Worm (Caenorhabditis elegans) whole organism, L2 larva: ENCODE measurements around the gene smg-4.

Experiments
- F13H6.1 ChIP-seq: sonication (generic microtip); optimal IDR thresholded peaks from 2 replicates; lab custom pipeline; 2016; ENCODE audit warnings: missing genetic modification characterization, missing compliant biosample characterization
- R02D3.7 ChIP-seq: fragments of 150-350 bp; optimal IDR thresholded peaks from 2 replicates; lab custom pipeline; 2014; ENCODE audit warnings: missing biosample characterization, missing genetic modification characterization
- Y55F3AM.14 ChIP-seq: fragments of 200-800 bp; sonication (Bioruptor generic); optimal IDR thresholded peaks from 2 replicates; lab custom pipeline; 2018; ENCODE audit warnings: mild to moderate bottlenecking, missing genetic modification characterization, missing compliant biosample characterization
- ZK546.5 ChIP-seq: sonication (generic microtip); optimal IDR thresholded peaks from 2 replicates; lab custom pipeline; 2017; ENCODE audit warnings: missing biosample characterization, missing genetic modification characterization
- alr-1 ChIP-seq: fragments of 150-350 bp; optimal IDR thresholded peaks from 2 replicates; lab custom pipeline; 2014; ENCODE audit warnings: missing biosample characterization, missing genetic modification characterization
- aly-2 ChIP-seq: fragments of 150-350 bp; optimal IDR thresholded peaks from 2 replicates; lab custom pipeline; 2014; ENCODE audit warnings: missing biosample characterization, missing genetic modification characterization
- ama-1 ChIP-seq: fragments of 150-350 bp; optimal IDR thresholded peaks from 2 replicates; lab custom pipeline; 2018; ENCODE audit warnings: inconsistent platforms
- blmp-1 ChIP-seq: sonication (generic microtip); optimal IDR thresholded peaks from 2 replicates; lab custom pipeline; 2017; ENCODE audit warnings: missing genetic modification characterization, mild to moderate bottlenecking, missing compliant biosample characterization, antibody characterized with exemption, moderate library complexity; ENCODE audit not compliant: insufficient read depth
- ceh-16 ChIP-seq: fragments of 150-350 bp; optimal IDR thresholded peaks from 2 replicates; lab custom pipeline; 2014; ENCODE audit warnings: missing biosample characterization, missing genetic modification characterization
- crh-2 ChIP-seq: sonication (generic microtip); optimal IDR thresholded peaks from 2 replicates; lab custom pipeline; 2017; ENCODE audit warnings: missing biosample characterization, missing genetic modification characterization
- dmd-4 ChIP-seq: sonication (generic microtip); optimal IDR thresholded peaks from 2 replicates; lab custom pipeline; 2017; ENCODE audit warnings: missing biosample characterization, missing genetic modification characterization
- egl-27 ChIP-seq: sonication (generic microtip); optimal IDR thresholded peaks from 3 replicates; lab custom pipeline; 2017; ENCODE audit warnings: missing biosample characterization, missing genetic modification reagents, missing genetic modification characterization
- elt-1 ChIP-seq: fragments of 150-350 bp; optimal IDR thresholded peaks from 2 replicates; lab custom pipeline; 2014; ENCODE audit warnings: missing biosample characterization, missing genetic modification characterization
- elt-3 ChIP-seq: sonication (generic microtip); optimal IDR thresholded peaks from 2 replicates; lab custom pipeline; 2017; ENCODE audit warnings: missing biosample characterization, missing genetic modification characterization
- gmeb-1 ChIP-seq: fragments of 150-350 bp; optimal IDR thresholded peaks from 2 replicates; lab custom pipeline; 2014; ENCODE audit warnings: missing biosample characterization, missing genetic modification characterization
- lin-11 ChIP-seq: fragments of 150-350 bp; sonication (generic microtip); optimal IDR thresholded peaks from 2 replicates; lab custom pipeline; 2014; ENCODE audit warnings: missing biosample characterization, missing genetic modification characterization, inconsistent platforms, mixed read lengths
- lin-13 ChIP-seq: fragments of 150-350 bp; optimal IDR thresholded peaks from 2 replicates; lab custom pipeline; 2014; ENCODE audit warnings: missing biosample characterization, missing genetic modification reagents, missing genetic modification characterization
- lin-39 ChIP-seq: fragments of 150-350 bp; optimal IDR thresholded peaks from 2 replicates; lab custom pipeline; 2014; ENCODE audit warnings: missing biosample characterization, missing genetic modification reagents, missing genetic modification characterization
- mab-5 ChIP-seq: fragments of 150-350 bp; optimal IDR thresholded peaks from 2 replicates; lab custom pipeline; 2014; ENCODE audit warnings: missing biosample characterization, missing genetic modification characterization
- mdl-1 ChIP-seq, 2 experiments: fragments of 150-350 bp in 1 of 2; sonication (generic microtip) in 1 of 2; optimal IDR thresholded peaks; 2 replicates each; lab custom pipeline; 2017; ENCODE audit warnings: missing biosample characterization in 2 of 2, missing genetic modification characterization in 2 of 2
- nhr-10 ChIP-seq: sonication (generic microtip); optimal IDR thresholded peaks from 2 replicates; lab custom pipeline; 2017; ENCODE audit warnings: missing biosample characterization, missing genetic modification characterization
- nhr-11 ChIP-seq: fragments of 150-350 bp; optimal IDR thresholded peaks from 2 replicates; lab custom pipeline; 2014; ENCODE audit warnings: missing biosample characterization, missing genetic modification characterization
- nhr-12 ChIP-seq: fragments of 150-350 bp; optimal IDR thresholded peaks from 2 replicates; lab custom pipeline; 2014; ENCODE audit warnings: missing biosample characterization, missing genetic modification characterization
- nhr-129 ChIP-seq: fragments of 150-350 bp; optimal IDR thresholded peaks from 2 replicates; lab custom pipeline; 2014; ENCODE audit warnings: missing biosample characterization, missing genetic modification characterization
- nhr-21 ChIP-seq: fragments of 150-350 bp; optimal IDR thresholded peaks from 2 replicates; lab custom pipeline; 2014; ENCODE audit warnings: missing biosample characterization, missing genetic modification characterization
- nhr-23 ChIP-seq: fragments of 150-350 bp; optimal IDR thresholded peaks from 2 replicates; lab custom pipeline; 2014; ENCODE audit warnings: missing biosample characterization, missing genetic modification reagents, missing genetic modification characterization
- nhr-237 ChIP-seq: fragments of 150-350 bp; optimal IDR thresholded peaks from 2 replicates; lab custom pipeline; 2014; ENCODE audit warnings: missing biosample characterization, missing genetic modification characterization
- nhr-25 ChIP-seq: fragments of 150-350 bp; sonication (generic microtip); optimal IDR thresholded peaks from 3 replicates; lab custom pipeline; 2014; ENCODE audit warnings: missing biosample characterization, missing genetic modification characterization
- nhr-77 ChIP-seq: fragments of 150-350 bp; optimal IDR thresholded peaks from 2 replicates; lab custom pipeline; 2014; ENCODE audit warnings: missing biosample characterization, missing genetic modification characterization
- peb-1 ChIP-seq: fragments of 150-350 bp; optimal IDR thresholded peaks from 2 replicates; lab custom pipeline; 2014; ENCODE audit warnings: missing biosample characterization, missing genetic modification characterization
- skn-1 ChIP-seq: sonication (generic microtip); optimal IDR thresholded peaks from 2 replicates; lab custom pipeline; 2017; ENCODE audit warnings: missing biosample characterization, missing genetic modification characterization
- sma-3 ChIP-seq: sonication (generic microtip); optimal IDR thresholded peaks from 2 replicates; lab custom pipeline; 2016; ENCODE audit warnings: missing genetic modification reagents, missing genetic modification characterization, missing compliant biosample characterization
- unc-39 ChIP-seq: fragments of 150-350 bp; optimal IDR thresholded peaks from 2 replicates; lab custom pipeline; 2014; ENCODE audit warnings: missing biosample characterization, missing genetic modification characterization
- unc-55 ChIP-seq: fragments of 150-350 bp; sonication (generic microtip); optimal IDR thresholded peaks from 3 replicates; lab custom pipeline; 2014; ENCODE audit warnings: missing biosample characterization, missing genetic modification reagents, missing genetic modification characterization
- ztf-11 ChIP-seq: sonication (generic microtip); optimal IDR thresholded peaks from 2 replicates; lab custom pipeline; 2017; ENCODE audit warnings: missing biosample characterization, missing genetic modification characterization
- ztf-4 ChIP-seq: fragments of 150-350 bp; optimal IDR thresholded peaks from 2 replicates; lab custom pipeline; 2014; ENCODE audit warnings: missing biosample characterization, missing genetic modification characterization

Gene smg-4

DNA sequence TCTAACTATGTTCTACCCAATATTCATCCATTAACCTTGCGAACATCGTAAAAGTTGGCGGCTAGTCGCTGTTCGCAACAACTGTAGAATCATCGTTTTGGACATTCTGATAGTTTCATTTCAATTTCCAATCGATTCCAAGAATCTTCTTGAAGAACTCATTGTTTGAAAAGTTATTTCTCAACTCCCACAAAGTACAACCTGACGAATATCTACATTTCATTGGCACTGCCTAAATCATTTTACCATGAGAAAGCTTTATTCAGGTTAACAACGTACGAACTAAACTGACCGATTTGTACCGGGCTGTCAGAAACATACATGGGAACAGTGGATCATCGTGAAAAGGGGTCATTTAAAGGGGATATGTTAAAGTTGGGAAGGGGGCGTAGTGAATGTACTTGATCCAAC, 9.2 kb upstream of the smg-4 start, which contains the start of gene F46B6.6:
Gene F46B6.6 (minus strand): TSS at position 148 of the 411 bp plus-strand sequence.
- no peak for TF ChIP-seq dmd-4 (tag; lab: Kevin White, UChicago)
- TF ChIP-seq nhr-21 (tag; lab: Kevin White, UChicago): no peak
- TF ChIP-seq egl-27 (tag; lab: Kevin White, UChicago): no peak
- TF ChIP-seq Y55F3AM.14 (GFP tag; lab: Kevin White, UChicago): no peak
- no peak for TF ChIP-seq skn-1 (tag; lab: Kevin White, UChicago)
- TF ChIP-seq elt-1 (tag; lab: Kevin White, UChicago): no peak
- TF ChIP-seq R02D3.7: no peak
- TF ChIP-seq F13H6.1: peak; percentile 6
- TF ChIP-seq ztf-4 (tag; lab: Kevin White, UChicago): no peak
- no peak for TF ChIP-seq blmp-1 (tag; lab: Kevin White, UChicago)
- TF ChIP-seq nhr-10 (tag; lab: Kevin White, UChicago): no peak
- no peak for TF ChIP-seq nhr-237
- no peak for TF ChIP-seq mab-5 (tag; lab: Kevin White, UChicago)
- no peak for TF ChIP-seq lin-39 (tag; lab: Kevin White, UChicago)
- TF ChIP-seq mdl-1 (tag; optimal IDR thresholded peaks at IDR 0.05; lab: Kevin White, UChicago): no peak
- TF ChIP-seq ZK546.5: no peak
- TF ChIP-seq crh-2 (tag; lab: Kevin White, UChicago): no peak
- TF ChIP-seq peb-1: no peak
- TF ChIP-seq sma-3 (GFP tag; lab: Kevin White, UChicago): no peak
- no peak for TF ChIP-seq ztf-11 (tag; lab: Kevin White, UChicago)
- TF ChIP-seq nhr-129 (tag; lab: Kevin White, UChicago): peak; percentile 6
- TF ChIP-seq ama-1 (lab: Kevin White, UChicago): peak; percentile 82
- TF ChIP-seq alr-1 (tag; lab: Kevin White, UChicago): no peak
- no peak for TF ChIP-seq gmeb-1 (tag; lab: Kevin White, UChicago)
- TF ChIP-seq nhr-25 (tag; lab: Kevin White, UChicago): peak; percentile 39
- TF ChIP-seq unc-55 (GFP tag; lab: Kevin White, UChicago): no peak
- TF ChIP-seq, all 48 proteins: peak for 4

DNA sequence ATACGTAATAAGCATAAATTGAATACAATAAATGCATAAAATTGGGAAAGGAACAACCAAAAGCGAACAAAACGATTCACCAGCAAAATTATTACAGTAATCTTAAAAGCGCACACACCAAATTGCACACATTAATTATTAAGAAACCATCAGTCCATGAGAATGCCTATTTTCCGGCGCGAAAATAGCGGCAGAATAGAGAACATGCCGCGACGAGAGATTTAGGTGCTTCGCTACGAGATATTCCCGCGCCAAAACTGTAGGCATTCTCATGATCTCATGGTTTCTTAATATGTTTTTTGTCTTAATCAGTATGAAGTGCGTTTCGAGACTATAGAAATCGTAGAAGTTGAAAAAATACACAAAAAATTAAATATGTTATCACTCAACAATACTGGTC, 6.7 kb upstream of the smg-4 start:
- TF ChIP-seq alr-1 (tag; lab: Kevin White, UChicago) (no peak), blmp-1 (tag; lab: Kevin White, UChicago) (no peak), crh-2 (tag; lab: Kevin White, UChicago) (no peak), elt-1 (tag; lab: Kevin White, UChicago) (no peak), ceh-16 (tag; lab: Kevin White, UChicago) (no peak), R02D3.7 (no peak), nhr-77 (no peak), ama-1 (lab: Kevin White, UChicago) (no peak), nhr-25 (tag; lab: Kevin White, UChicago) (no peak), lin-13 (no peak)

DNA sequence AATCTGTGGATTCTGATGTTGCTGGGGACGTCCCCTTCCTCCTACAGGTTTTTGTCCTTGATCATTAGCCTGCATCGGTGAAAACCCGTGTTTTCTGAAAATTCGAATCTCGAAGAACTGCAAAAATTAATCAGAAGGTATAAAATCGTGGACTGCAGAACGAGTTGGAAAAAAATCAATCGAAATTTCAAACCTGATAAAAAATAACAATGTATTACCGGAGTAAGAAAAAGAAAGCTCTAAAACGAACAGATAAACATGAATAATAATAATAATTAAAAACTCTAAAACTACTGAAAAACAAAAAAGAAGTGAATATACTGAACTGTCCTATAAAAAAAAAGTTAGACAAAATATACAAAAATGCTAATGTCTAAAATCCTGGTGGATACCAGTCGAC, 5.4 kb upstream of the smg-4 start, which contains the start of gene F46B6.5:
Gene F46B6.5 (minus strand): TSS at position 101 of the 400 bp plus-strand sequence.
- no peak for TF ChIP-seq elt-3
- TF ChIP-seq crh-2 (tag; lab: Kevin White, UChicago): no peak
- TF ChIP-seq sma-3 (GFP tag; lab: Kevin White, UChicago): no peak
- no peak for TF ChIP-seq mab-5 (tag; lab: Kevin White, UChicago)

DNA sequence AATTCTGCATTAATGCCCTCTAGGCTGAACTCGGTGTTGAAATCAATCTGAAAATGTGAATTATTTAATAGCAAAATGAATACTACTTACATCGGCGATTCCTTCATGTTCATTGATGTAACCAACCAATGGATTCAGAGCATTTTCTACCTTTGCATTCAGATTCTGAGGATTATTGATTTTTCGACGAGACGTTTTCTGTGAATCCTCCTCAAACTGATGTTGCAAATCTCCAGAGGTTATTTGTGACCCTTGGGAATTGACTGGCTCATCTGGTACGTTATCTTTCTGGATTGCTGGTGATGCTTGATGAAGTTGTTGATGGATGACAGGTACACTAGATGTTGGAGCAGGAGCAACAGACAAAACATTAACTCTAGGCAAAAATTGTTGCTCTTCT, 4.5 kb upstream of the smg-4 start:
- no peak for TF ChIP-seq ama-1 (lab: Kevin White, UChicago)
- TF ChIP-seq nhr-11: no peak
- TF ChIP-seq lin-13: no peak
- TF ChIP-seq nhr-10 (tag; lab: Kevin White, UChicago): no peak
- no peak for TF ChIP-seq aly-2
- TF ChIP-seq nhr-12 (tag; lab: Kevin White, UChicago): no peak
- TF ChIP-seq blmp-1 (tag; lab: Kevin White, UChicago): no peak
- TF ChIP-seq crh-2 (tag; lab: Kevin White, UChicago): no peak
- TF ChIP-seq ztf-4 (tag; lab: Kevin White, UChicago): no peak
- TF ChIP-seq mdl-1 (tag; optimal IDR thresholded peaks at IDR 0.05; lab: Kevin White, UChicago): no peak
- TF ChIP-seq unc-39 (tag; lab: Kevin White, UChicago): no peak
- TF ChIP-seq nhr-21 (tag; lab: Kevin White, UChicago): no peak
- TF ChIP-seq lin-39 (tag; lab: Kevin White, UChicago): no peak
- no peak for TF ChIP-seq gmeb-1 (tag; lab: Kevin White, UChicago)
- no peak for TF ChIP-seq lin-11 (tag; lab: Kevin White, UChicago)
- TF ChIP-seq nhr-23 (tag; lab: Kevin White, UChicago): no peak
- TF ChIP-seq mab-5 (tag; lab: Kevin White, UChicago): no peak
- no peak for TF ChIP-seq dmd-4 (tag; lab: Kevin White, UChicago)
- TF ChIP-seq nhr-25 (tag; lab: Kevin White, UChicago): no peak
- no peak for TF ChIP-seq egl-27 (tag; lab: Kevin White, UChicago)
